Worm (Caenorhabditis elegans) whole organism, L4 larva: ENCODE measurements around the gene fbxa-160.

Experiments
- D1046.2 ChIP-seq: fragments of 200-800 bp; sonication (Bioruptor generic); IDR thresholded peaks from 2 replicates; pipeline ENCODE4 v1.3.6; 2022; ENCODE audit warnings: missing genetic modification characterization, missing compliant biosample characterization
- F10B5.3 ChIP-seq: sonication (generic microtip); optimal IDR thresholded peaks from 2 replicates; lab custom pipeline; 2016; ENCODE audit warnings: mild to moderate bottlenecking, missing genetic modification characterization, missing compliant biosample characterization
- F37D6.2 ChIP-seq: sonication (generic microtip); optimal IDR thresholded peaks from 2 replicates; lab custom pipeline; 2016; ENCODE audit warnings: mild to moderate bottlenecking, missing genetic modification characterization, missing compliant biosample characterization
- F44E2.7 ChIP-seq: fragments of 200-800 bp; sonication (Bioruptor generic); IDR thresholded peaks from 2 replicates; pipeline ENCODE4 v2.1.2; 2022; ENCODE audit warnings: missing genetic modification characterization, missing compliant biosample characterization
- F49E8.2 ChIP-seq: sonication (generic microtip); optimal IDR thresholded peaks from 2 replicates; lab custom pipeline; 2016; ENCODE audit warnings: missing compliant biosample characterization, mild to moderate bottlenecking, missing genetic modification characterization, borderline replicate concordance
- T26A8.4 ChIP-seq: fragments of 200-800 bp; sonication (Bioruptor generic); IDR thresholded peaks from 2 replicates; pipeline ENCODE4 v1.3.6; 2022; ENCODE audit warnings: missing genetic modification characterization, missing compliant biosample characterization
- Y105C5A.15 ChIP-seq: fragments of 200-800 bp; sonication (Bioruptor generic); IDR thresholded peaks from 2 replicates; pipeline ENCODE4 v1.3.6; 2022; ENCODE audit warnings: missing genetic modification characterization, missing compliant biosample characterization
- Y48G9A.11 ChIP-seq: fragments of 200-800 bp; sonication (Bioruptor generic); IDR thresholded peaks from 2 replicates; pipeline ENCODE4 v1.3.6; 2022; ENCODE audit warnings: missing genetic modification reagents, missing genetic modification characterization, missing compliant biosample characterization
- ZK337.2 ChIP-seq: fragments of 200-800 bp; sonication (Bioruptor generic); IDR thresholded peaks from 2 replicates; pipeline ENCODE4 v1.3.6; 2022; ENCODE audit warnings: missing genetic modification reagents, missing genetic modification characterization, missing compliant biosample characterization
- ama-1 ChIP-seq: fragments of 150-350 bp; optimal IDR thresholded peaks from 2 replicates; lab custom pipeline; 2014; ENCODE audit warnings: inconsistent platforms, mixed read lengths
- arid-1 ChIP-seq: fragments of 200-800 bp; sonication (Bioruptor generic); conservative IDR thresholded peaks from 2 replicates; pipeline ENCODE4 v1.3.6; 2022; ENCODE audit warnings: missing genetic modification reagents, missing genetic modification characterization, missing compliant biosample characterization
- ceh-20 ChIP-seq: fragments of 200-800 bp; sonication (Bioruptor generic); IDR thresholded peaks from 2 replicates; pipeline ENCODE4 v1.3.6; 2022; ENCODE audit warnings: missing genetic modification reagents, missing genetic modification characterization, missing compliant biosample characterization
- ceh-28 ChIP-seq: fragments of 150-350 bp; optimal IDR thresholded peaks from 2 replicates; lab custom pipeline; 2014; ENCODE audit warnings: missing biosample characterization, missing genetic modification reagents, missing genetic modification characterization
- cey-2 ChIP-seq: sonication (generic microtip); optimal IDR thresholded peaks from 3 replicates; lab custom pipeline; 2017; ENCODE audit warnings: missing genetic modification characterization, mild to moderate bottlenecking, missing compliant biosample characterization, antibody characterized with exemption, borderline replicate concordance; ENCODE audit not compliant: insufficient read depth
- ctbp-1 ChIP-seq: fragments of 200-800 bp; sonication (Bioruptor generic); IDR thresholded peaks from 2 replicates; pipeline ENCODE4 v1.3.6; 2022; ENCODE audit warnings: missing genetic modification reagents, missing genetic modification characterization, missing compliant biosample characterization
- daf-12 ChIP-seq: fragments of 150-350 bp; optimal IDR thresholded peaks from 2 replicates; lab custom pipeline; 2014; ENCODE audit warnings: missing biosample characterization, missing genetic modification reagents, missing genetic modification characterization
- daf-8 ChIP-seq: fragments of 200-800 bp; sonication (Bioruptor generic); IDR thresholded peaks from 2 replicates; pipeline ENCODE4 v1.3.6; 2022; ENCODE audit warnings: missing genetic modification characterization, missing compliant biosample characterization
- dmd-6 ChIP-seq: fragments of 200-800 bp; sonication (Bioruptor generic); IDR thresholded peaks from 2 replicates; pipeline ENCODE4 v1.3.6; 2022; ENCODE audit warnings: missing genetic modification reagents, missing genetic modification characterization, missing compliant biosample characterization
- dmd-8 ChIP-seq: fragments of 200-800 bp; sonication (Bioruptor generic); IDR thresholded peaks from 2 replicates; pipeline ENCODE4 v1.3.6; 2022; ENCODE audit warnings: missing genetic modification characterization, missing compliant biosample characterization
- fkh-10 ChIP-seq: fragments of 150-350 bp; optimal IDR thresholded peaks from 2 replicates; lab custom pipeline; 2014; ENCODE audit warnings: missing biosample characterization, missing genetic modification reagents, missing genetic modification characterization
- fos-1 ChIP-seq: fragments of 150-350 bp; optimal IDR thresholded peaks from 2 replicates; lab custom pipeline; 2014; ENCODE audit warnings: missing biosample characterization, missing genetic modification characterization
- lin-15B ChIP-seq: fragments of 150-350 bp; sonication (generic microtip); optimal IDR thresholded peaks from 3 replicates; lab custom pipeline; 2014; ENCODE audit warnings: missing biosample characterization, missing genetic modification characterization
- lin-38 ChIP-seq: fragments of 200-800 bp; sonication (Bioruptor generic); IDR thresholded peaks from 2 replicates; pipeline ENCODE4 v1.3.6; 2022; ENCODE audit warnings: missing genetic modification reagents, missing genetic modification characterization, missing compliant biosample characterization
- madf-9 ChIP-seq: fragments of 200-800 bp; sonication (Bioruptor generic); conservative IDR thresholded peaks from 2 replicates; pipeline ENCODE4 v1.3.6; 2022; ENCODE audit warnings: missing genetic modification reagents, missing genetic modification characterization, missing compliant biosample characterization
- mxl-2 ChIP-seq: fragments of 200-800 bp; sonication (Bioruptor generic); conservative IDR thresholded peaks from 2 replicates; pipeline ENCODE4 v1.3.6; 2022; ENCODE audit warnings: missing genetic modification reagents, missing genetic modification characterization, missing compliant biosample characterization
- mxl-3 ChIP-seq: fragments of 200-800 bp; sonication (Bioruptor generic); optimal IDR thresholded peaks from 2 replicates; lab custom pipeline; 2018; ENCODE audit warnings: mild to moderate bottlenecking, missing genetic modification characterization, missing compliant biosample characterization
- nhr-102 ChIP-seq: sonication (generic microtip); optimal IDR thresholded peaks from 2 replicates; lab custom pipeline; 2016; ENCODE audit warnings: mild to moderate bottlenecking, missing genetic modification characterization, moderate library complexity, missing compliant biosample characterization
- nhr-11 ChIP-seq: fragments of 150-350 bp; optimal IDR thresholded peaks from 2 replicates; lab custom pipeline; 2014; ENCODE audit warnings: missing biosample characterization, missing genetic modification characterization
- nhr-111 ChIP-seq: fragments of 200-800 bp; sonication (Bioruptor generic); optimal IDR thresholded peaks from 2 replicates; lab custom pipeline; 2018; ENCODE audit warnings: mild to moderate bottlenecking, missing genetic modification characterization, missing compliant biosample characterization
- nhr-48 ChIP-seq: sonication (generic microtip); optimal IDR thresholded peaks from 2 replicates; lab custom pipeline; 2016; ENCODE audit warnings: mild to moderate bottlenecking, missing genetic modification characterization, missing compliant biosample characterization
- nhr-76 ChIP-seq: fragments of 150-350 bp; optimal IDR thresholded peaks from 2 replicates; lab custom pipeline; 2014; ENCODE audit warnings: missing biosample characterization, missing genetic modification characterization
- php-3 ChIP-seq: fragments of 200-800 bp; sonication (Bioruptor generic); IDR thresholded peaks from 2 replicates; pipeline ENCODE4 v1.3.6; 2022; ENCODE audit warnings: missing genetic modification reagents, missing genetic modification characterization, missing compliant biosample characterization
- snpc-1.2 ChIP-seq: fragments of 200-800 bp; sonication (Bioruptor generic); IDR thresholded peaks from 2 replicates; pipeline ENCODE4 v1.3.6; 2022; ENCODE audit warnings: missing genetic modification reagents, missing genetic modification characterization, missing compliant biosample characterization
- tag-97 ChIP-seq: fragments of 200-800 bp; sonication (Bioruptor generic); IDR thresholded peaks from 2 replicates; pipeline ENCODE4 v1.3.6; 2022; ENCODE audit warnings: missing genetic modification characterization, missing compliant biosample characterization
- unc-39 ChIP-seq: sonication (generic microtip); optimal IDR thresholded peaks from 2 replicates; lab custom pipeline; 2017; ENCODE audit warnings: missing biosample characterization, missing genetic modification characterization
- vab-7 ChIP-seq: fragments of 200-800 bp; sonication (Bioruptor generic); IDR thresholded peaks from 2 replicates; pipeline ENCODE4 v1.3.6; 2022; ENCODE audit warnings: missing genetic modification reagents, missing genetic modification characterization, missing compliant biosample characterization
- zip-11 ChIP-seq: fragments of 200-800 bp; sonication (Bioruptor generic); IDR thresholded peaks from 2 replicates; pipeline ENCODE4 v1.3.6; 2022; ENCODE audit warnings: missing genetic modification characterization, missing compliant biosample characterization
- ztf-7 ChIP-seq: fragments of 150-350 bp; optimal IDR thresholded peaks from 2 replicates; lab custom pipeline; 2014; ENCODE audit warnings: missing biosample characterization, missing genetic modification characterization

fbxa-160 gene

DNA sequence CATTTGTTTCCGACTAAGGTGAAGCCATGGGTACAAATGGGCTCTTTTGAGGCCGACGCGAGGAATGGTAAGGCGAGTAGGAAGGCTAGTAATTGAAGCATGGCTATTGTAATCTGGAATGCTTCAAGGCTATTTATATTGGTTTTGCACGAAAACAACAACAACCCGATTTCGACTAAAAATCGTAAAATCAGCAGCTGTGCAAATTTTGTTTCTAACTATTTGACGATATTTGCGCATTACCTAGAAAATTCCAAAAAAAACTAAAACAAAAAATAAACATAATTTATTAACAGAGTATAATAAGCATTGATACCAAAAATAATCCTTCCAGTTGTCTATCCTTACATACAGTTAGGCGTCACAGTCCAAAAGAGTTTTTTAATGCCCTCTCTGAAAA lies 29.3 kb downstream of the fbxa-160 start, which contains the start of gene clec-20:
clec-20 (minus strand) TSS at position 101 of the 400 bp plus-strand sequence.
- TF ChIP-seq mxl-2 (GFP tag; lab: Robert Waterston, UW) (no peak), nhr-102 (tag; lab: Kevin White, UChicago) (no peak), nhr-48 (tag; lab: Kevin White, UChicago) (no peak), D1046.2 (GFP tag; lab: Robert Waterston, UW) (no peak), ctbp-1 (GFP tag; lab: Robert Waterston, UW) (no peak), F10B5.3 (tag; lab: Kevin White, UChicago) (no peak), Y105C5A.15 (GFP tag; lab: Robert Waterston, UW) (no peak), ceh-20 (GFP tag; lab: Robert Waterston, UW) (no peak), dmd-8 (GFP tag; lab: Robert Waterston, UW) (no peak), daf-8 (GFP tag; lab: Robert Waterston, UW) (no peak), madf-9 (GFP tag; lab: Robert Waterston, UW) (no peak), F49E8.2 (tag; lab: Kevin White, UChicago) (no peak), mxl-3 (no peak), unc-39 (no peak), fos-1 (no peak), zip-11 (GFP tag; lab: Robert Waterston, UW) (no peak)

DNA sequence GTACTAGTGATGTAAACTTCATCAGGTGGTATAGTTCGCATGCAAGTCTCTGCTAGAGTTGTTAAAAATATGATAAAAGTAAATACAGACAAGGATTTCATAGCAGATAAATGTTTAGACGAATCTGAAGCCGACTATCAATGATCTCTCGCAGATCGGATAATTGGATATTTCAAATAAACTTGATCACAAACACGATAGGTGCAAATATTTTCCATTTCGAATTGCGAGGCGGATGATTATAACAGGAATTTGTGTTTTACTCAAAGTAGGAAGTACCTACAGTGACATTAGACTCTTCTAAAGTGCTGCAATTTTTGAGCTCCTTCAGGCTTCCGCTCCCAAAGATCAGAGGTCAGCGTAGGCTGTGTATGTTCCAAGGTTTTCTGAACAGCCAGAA lies 34.6 kb downstream of the fbxa-160 start, which contains the start of gene T07H3.7:
T07H3.7 (minus strand) TSS at position 101 of the 400 bp plus-strand sequence.
- TF ChIP-seq daf-12 (tag; lab: Kevin White, UChicago): no peak
- TF ChIP-seq dmd-8 (GFP tag; lab: Robert Waterston, UW): no peak
- TF ChIP-seq F37D6.2: no peak
- TF ChIP-seq F10B5.3 (tag; lab: Kevin White, UChicago): no peak
- no peak for TF ChIP-seq cey-2 (tag; lab: Kevin White, UChicago)
- TF ChIP-seq lin-38 (GFP tag; lab: Robert Waterston, UW): no peak
- TF ChIP-seq ceh-28 (tag; lab: Kevin White, UChicago): no peak
- no peak for TF ChIP-seq ceh-20 (GFP tag; lab: Robert Waterston, UW)
- no peak for TF ChIP-seq fkh-10 (GFP tag; lab: Kevin White, UChicago)
- TF ChIP-seq tag-97 (GFP tag; lab: Robert Waterston, UW): no peak
- no peak for TF ChIP-seq F44E2.7 (GFP tag; lab: Robert Waterston, UW)
- no peak for TF ChIP-seq ama-1 (lab: Kevin White, UChicago)
- TF ChIP-seq snpc-1.2: no peak
- TF ChIP-seq lin-15B: no peak
- no peak for TF ChIP-seq nhr-11 (tag; lab: Kevin White, UChicago)
- TF ChIP-seq arid-1: no peak
- TF ChIP-seq ztf-7 (tag; lab: Kevin White, UChicago): no peak
- TF ChIP-seq Y48G9A.11 (GFP tag; lab: Robert Waterston, UW): no peak
- TF ChIP-seq dmd-6: no peak
- no peak for TF ChIP-seq ZK337.2 (GFP tag; lab: Robert Waterston, UW)

DNA sequence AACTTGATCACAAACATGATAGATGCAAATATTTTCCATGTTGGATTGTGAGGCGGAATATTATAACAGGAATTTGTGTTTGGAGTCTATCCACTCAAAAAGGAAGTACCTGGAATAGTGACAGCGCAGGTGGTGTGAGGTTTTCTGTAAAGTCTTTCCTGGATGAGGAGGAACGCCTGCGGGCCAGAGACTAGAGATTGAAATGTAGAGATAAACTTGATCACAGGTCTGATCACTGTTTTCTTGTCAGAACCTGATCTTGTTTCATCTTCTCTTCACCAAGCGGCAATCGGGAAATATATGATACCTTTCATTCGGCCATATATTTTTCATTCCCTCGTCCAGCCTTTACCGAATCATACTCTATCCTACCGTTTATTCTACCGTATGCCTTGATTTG lies 38.2 kb downstream of the fbxa-160 start, which contains the start of gene T07H3.8:
T07H3.8 (plus strand) TSS at position 301 of the 400 bp plus-strand sequence.
- no peak for TF ChIP-seq ctbp-1 (GFP tag; lab: Robert Waterston, UW)
- no peak for TF ChIP-seq nhr-111
- no peak for TF ChIP-seq php-3 (GFP tag; lab: Robert Waterston, UW)
- TF ChIP-seq ZK337.2 (GFP tag; lab: Robert Waterston, UW): no peak
- TF ChIP-seq vab-7: no peak
- no peak for TF ChIP-seq T26A8.4 (GFP tag; lab: Robert Waterston, UW)
- TF ChIP-seq nhr-76 (tag; lab: Kevin White, UChicago): no peak
